Fruit fly (Drosophila melanogaster) whole organism: Measurements from ENCODE around the gene atms.

Experiments
- CG8478 ChIP-seq: fragments of >200 bp; optimal IDR thresholded peaks from 2 replicates; lab custom pipeline; 2018; ENCODE audit warnings: inconsistent platforms
- pan ChIP-seq: fragments of >200 bp; optimal IDR thresholded peaks from 2 replicates; lab custom pipeline; 2017

DNA sequence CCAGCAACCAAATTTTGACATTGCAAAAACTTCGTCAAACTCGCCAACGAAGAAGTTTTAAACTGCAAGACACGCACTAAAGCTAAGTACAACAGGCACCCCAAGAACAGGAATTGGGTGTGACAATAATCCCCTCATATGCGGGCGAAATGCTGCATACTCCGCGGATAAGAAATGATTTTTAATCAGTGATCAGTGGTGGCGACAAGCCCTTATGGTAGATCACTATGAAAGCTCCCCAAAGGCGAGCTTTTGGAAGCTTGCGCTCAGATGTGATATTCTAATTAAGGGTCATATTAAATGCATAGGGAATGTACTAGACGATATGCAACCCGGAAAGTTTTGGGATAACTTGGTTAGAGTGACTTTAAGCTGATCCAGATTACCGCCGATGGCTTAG is 32.2 kb upstream of the atms start:
- TF ChIP-seq CG8478 (no peak), pan (lab: Kevin White, UChicago) (no peak)
